Worm (Caenorhabditis elegans): ENCODE data around the gene C44B11.4.

The C44B11.4 gene

DNA sequence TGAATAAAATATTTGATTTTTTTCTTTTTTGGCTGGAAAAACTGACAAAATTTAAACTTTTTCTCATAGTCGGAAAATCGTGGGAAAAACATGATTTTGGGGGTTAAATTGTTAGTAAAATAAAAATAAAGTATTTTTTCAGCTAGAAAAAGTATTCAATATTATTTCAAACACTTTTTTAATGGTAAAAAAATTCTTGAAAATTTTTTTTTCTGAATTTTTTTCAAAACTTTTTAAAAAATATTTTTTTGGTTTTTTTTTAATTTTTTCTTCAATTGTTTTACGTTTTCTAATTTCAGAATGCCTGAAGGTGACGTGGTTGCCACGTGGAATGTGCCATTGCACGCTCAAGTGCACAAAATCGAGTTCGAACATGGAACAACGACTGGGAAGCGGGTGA lies 11.4 kb upstream of the C44B11.4 start, which contains the start of gene C44B11.1:
Gene C44B11.1 (plus strand): TSS at position 301 of the 400 bp plus-strand sequence.
- TF ChIP-seq xbp-1 (tag; optimal IDR thresholded peaks at IDR 0.05) (no peak), ceh-63 (GFP tag; optimal IDR thresholded peaks at IDR 0.05) (no peak), aha-1 (tag; optimal IDR thresholded peaks at IDR 0.05) (no peak), unc-98 (GFP tag; IDR thresholded peaks at IDR 0.05) (no peak), jun-1 (tag; optimal IDR thresholded peaks at IDR 0.05) (no peak), snpc-4 (tag; optimal IDR thresholded peaks at IDR 0.05) (no peak), irx-1 (tag; optimal IDR thresholded peaks at IDR 0.05) (no peak), elt-3 (tag; optimal IDR thresholded peaks at IDR 0.05) (no peak), mef-2 (tag; optimal IDR thresholded peaks at IDR 0.05) (no peak), isw-1 (GFP tag; IDR thresholded peaks at IDR 0.05) (no peak), nhr-47 (tag; optimal IDR thresholded peaks at IDR 0.05) (no peak), ztf-11 (tag; optimal IDR thresholded peaks at IDR 0.05) (no peak), lsy-2 (tag; optimal IDR thresholded peaks at IDR 0.05) (no peak)

DNA sequence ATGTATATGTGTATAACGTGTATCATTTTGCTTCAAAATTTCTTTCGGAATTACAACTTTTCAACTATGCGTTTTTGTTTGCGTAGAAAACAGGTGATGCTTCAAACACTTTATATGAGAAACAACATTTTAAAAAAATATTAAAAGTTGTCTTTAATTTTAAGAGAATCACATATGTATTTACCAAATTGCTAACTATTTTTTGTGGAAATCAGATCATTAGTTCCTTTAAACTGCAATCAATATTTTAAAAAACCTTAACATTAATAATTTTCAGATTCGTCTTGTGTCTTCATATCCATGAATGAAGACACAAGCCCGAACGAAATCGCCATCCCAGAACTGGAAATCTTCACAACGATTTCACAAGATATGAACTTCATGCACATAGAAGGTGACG lies 9.3 kb upstream of the C44B11.4 start, which contains the start of gene C44B11.6:
Gene C44B11.6 (plus strand): TSS at position 301 of the 400 bp plus-strand sequence.
- TF ChIP-seq grh-1 (GFP tag; IDR thresholded peaks at IDR 0.05): no peak
- TF ChIP-seq mab-9 (GFP tag; IDR thresholded peaks at IDR 0.05): no peak
- no peak for TF ChIP-seq nhr-47 (tag; optimal IDR thresholded peaks at IDR 0.05)
- no peak for TF ChIP-seq unc-62 (GFP tag; optimal IDR thresholded peaks at IDR 0.05)
- no peak for TF ChIP-seq skn-1 (tag; optimal IDR thresholded peaks at IDR 0.05)
- no peak for TF ChIP-seq hlh-4 (tag; optimal IDR thresholded peaks at IDR 0.05)
- no peak for TF ChIP-seq isw-1 (GFP tag; IDR thresholded peaks at IDR 0.05)
- no peak for TF ChIP-seq lsy-2 (tag; optimal IDR thresholded peaks at IDR 0.05)
- TF ChIP-seq ets-5 (GFP tag; IDR thresholded peaks at IDR 0.05): no peak
- no peak for TF ChIP-seq blmp-1 (tag; optimal IDR thresholded peaks at IDR 0.05)

ce11 chrIII:3142078-3142477 lies 1.5 kb downstream of the C44B11.4 start:
- TF ChIP-seq egl-27 (tag; optimal IDR thresholded peaks at IDR 0.05) (no peak), fkh-8 (tag; optimal IDR thresholded peaks at IDR 0.05) (no peak), nhr-19 (GFP tag; conservative IDR thresholded peaks at IDR 0.05) (no peak), zip-4 (GFP tag; optimal IDR thresholded peaks at IDR 0.05) (no peak), nhr-84 (tag; optimal IDR thresholded peaks at IDR 0.05) (no peak), ztf-4 (tag; optimal IDR thresholded peaks at IDR 0.05) (no peak), mep-1 (tag; optimal IDR thresholded peaks at IDR 0.05) (no peak), elt-2 (tag; optimal IDR thresholded peaks at IDR 0.05) (no peak), nhr-237 (tag; optimal IDR thresholded peaks at IDR 0.05) (no peak), C34B4.2 (tag; optimal IDR thresholded peaks at IDR 0.05) (no peak), nhr-90 (tag; optimal IDR thresholded peaks at IDR 0.05; ENCODE audit: poor library complexity) (no peak), vab-15 (tag; optimal IDR thresholded peaks at IDR 0.05) (no peak), skn-1 (tag; optimal IDR thresholded peaks at IDR 0.05) (no peak), lsy-2 (tag; optimal IDR thresholded peaks at IDR 0.05) (no peak), efl-1 (optimal IDR thresholded peaks at IDR 0.05) (no peak), efl-1 (GFP tag; optimal IDR thresholded peaks at IDR 0.05 in 1 of 2) (no peak), tbx-2 (tag; optimal IDR thresholded peaks at IDR 0.05) (no peak), unc-30 (tag; optimal IDR thresholded peaks at IDR 0.05) (no peak)

ce11 chrIII:3140227-3140626 lies 3.3 kb downstream of the C44B11.4 start:
- TF ChIP-seq lsy-2 (tag; optimal IDR thresholded peaks at IDR 0.05) (peak in 1 of 2 experiments; percentile 18), Y116A8C.19 (tag; optimal IDR thresholded peaks at IDR 0.05; ENCODE audit: borderline replicate concordance) (no peak)

DNA sequence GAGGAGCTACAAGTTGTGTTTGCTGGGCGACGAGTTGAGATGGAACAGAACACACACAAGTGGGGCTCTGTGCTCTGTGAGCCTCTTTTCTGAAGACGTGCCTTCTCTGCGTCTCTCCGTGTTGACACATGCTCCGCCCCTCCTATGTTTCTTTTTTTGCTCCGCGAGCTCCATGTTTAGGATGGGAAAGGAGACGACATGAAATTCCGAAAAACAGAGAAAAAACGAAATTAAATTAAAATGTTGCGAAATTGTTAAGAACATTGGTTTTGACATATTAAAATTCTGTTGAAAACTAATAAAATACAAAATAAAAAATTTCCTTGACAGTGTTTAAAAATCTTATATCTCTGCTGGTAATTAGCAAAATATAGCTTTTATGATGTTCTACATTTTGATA lies 4.4 kb downstream of the C44B11.4 start, which contains the start of gene mec-12:
Gene mec-12 (minus strand): TSS at position 91 of the 400 bp plus-strand sequence.
- TF ChIP-seq ceh-88 (GFP tag; IDR thresholded peaks at IDR 0.05): no peak
- no peak for TF ChIP-seq tlp-1 (tag; optimal IDR thresholded peaks at IDR 0.05)
- TF ChIP-seq nhr-12 (tag; optimal IDR thresholded peaks at IDR 0.05): no peak
- no peak for TF ChIP-seq mdl-1 (tag; optimal IDR thresholded peaks at IDR 0.05)
- TF ChIP-seq nhr-11 (tag; optimal IDR thresholded peaks at IDR 0.05): no peak
- TF ChIP-seq C34B4.2 (tag; optimal IDR thresholded peaks at IDR 0.05): no peak
- TF ChIP-seq ces-1 (GFP tag; optimal IDR thresholded peaks at IDR 0.05): peak; percentile 79
- TF ChIP-seq nhr-20 (tag; optimal IDR thresholded peaks at IDR 0.05): no peak
- TF ChIP-seq ceh-82 (tag; optimal IDR thresholded peaks at IDR 0.05): peak in 2 of 3 experiments; percentile 32 to 39
- TF ChIP-seq snu-23 (GFP tag; optimal IDR thresholded peaks at IDR 0.05): no peak
- no peak for TF ChIP-seq unc-62 (GFP tag; optimal IDR thresholded peaks at IDR 0.05)
- no peak for TF ChIP-seq ets-5 (GFP tag; IDR thresholded peaks at IDR 0.05)
- no peak for TF ChIP-seq lir-3 (tag; optimal IDR thresholded peaks at IDR 0.05; ENCODE audit: poor library complexity)
- TF ChIP-seq fkh-8 (tag; optimal IDR thresholded peaks at IDR 0.05): no peak
- no peak for TF ChIP-seq skn-1 (tag; optimal IDR thresholded peaks at IDR 0.05)
- TF ChIP-seq Y116A8C.19 (tag; optimal IDR thresholded peaks at IDR 0.05; ENCODE audit: borderline replicate concordance): no peak
